Fruit fly (Drosophila melanogaster) whole organism: ENCODE data around the gene Acer.

Experiments
- CG8478 ChIP-seq: fragments of >200 bp; optimal IDR thresholded peaks from 2 replicates; lab custom pipeline; 2018; ENCODE audit warnings: inconsistent platforms
- Dll ChIP-seq: fragments of >200 bp; optimal IDR thresholded peaks from 2 replicates; lab custom pipeline; 2017
- psq ChIP-seq: fragments of >200 bp; optimal IDR thresholded peaks from 2 replicates; lab custom pipeline; 2017

dm6 chr2L:8545393-8546100 is 23.8 kb downstream of the Acer start:
- TF ChIP-seq psq (lab: Kevin White, UChicago) (no peak), CG8478 (lab: Kevin White, UChicago) (no peak), Dll (lab: Kevin White, UChicago) (no peak)
